Fruit fly (Drosophila melanogaster) whole organism, embryonic: Measurements from ENCODE around the gene CG33158.

Experiments
- Asciz ChIP-seq: fragments of 200-800 bp; sonication (Bioruptor generic); optimal IDR thresholded peaks from 2 replicates; lab custom pipeline; 2017; ENCODE audit warnings: missing biosample characterization, mild to moderate bottlenecking, missing genetic modification characterization, missing genetic modification reagents
- Awh ChIP-seq: fragments of 200-800 bp; sonication (Bioruptor generic); IDR thresholded peaks from 2 replicates; pipeline ENCODE4, ENCODE4 v1.3.6; 2022; ENCODE audit warnings: missing biosample characterization, missing genetic modification characterization
- CG3847 ChIP-seq: fragments of 200-800 bp; sonication (Bioruptor generic); IDR thresholded peaks from 2 replicates; pipeline ENCODE4 v1.3.6; 2022; ENCODE audit warnings: missing biosample characterization, missing genetic modification characterization
- Dll ChIP-seq: fragments of 200-800 bp; sonication (Bioruptor generic); IDR thresholded peaks from 4 replicates; pipeline ENCODE4 v1.3.6; 2022; ENCODE audit warnings: missing biosample characterization, missing genetic modification characterization; ENCODE audit not compliant: partially characterized antibody
- Fer2 ChIP-seq: fragments of 200-800 bp; sonication (Bioruptor generic); optimal IDR thresholded peaks from 2 replicates; lab custom pipeline; 2018; ENCODE audit warnings: missing biosample characterization, mild to moderate bottlenecking, missing genetic modification characterization, moderate library complexity
- abd-A ChIP-seq: fragments of 200-800 bp; sonication (Bioruptor generic); optimal IDR thresholded peaks from 3 replicates; lab custom pipeline; 2019; ENCODE audit warnings: missing biosample characterization, mild to moderate bottlenecking, missing genetic modification characterization, moderate library complexity
- dysf ChIP-seq: fragments of 200-800 bp; sonication (Bioruptor generic); IDR thresholded peaks from 3 replicates; pipeline ENCODE4 v1.3.6; 2022; ENCODE audit warnings: missing biosample characterization, missing genetic modification characterization
- lmd ChIP-seq: fragments of 200-800 bp; sonication (Bioruptor generic); IDR thresholded peaks from 2 replicates; pipeline ENCODE4 v1.3.6; 2022; ENCODE audit warnings: missing biosample characterization, missing genetic modification characterization
- sim ChIP-seq: fragments of 200-800 bp; sonication (Bioruptor generic); IDR thresholded peaks from 2 replicates; pipeline ENCODE4 v1.3.6; 2022; ENCODE audit warnings: missing biosample characterization, missing genetic modification characterization
- sug ChIP-seq: fragments of 200-800 bp; optimal IDR thresholded peaks from 2 replicates; lab custom pipeline; 2019; ENCODE audit warnings: missing biosample characterization, mild to moderate bottlenecking, missing genetic modification characterization, moderate library complexity

DNA sequence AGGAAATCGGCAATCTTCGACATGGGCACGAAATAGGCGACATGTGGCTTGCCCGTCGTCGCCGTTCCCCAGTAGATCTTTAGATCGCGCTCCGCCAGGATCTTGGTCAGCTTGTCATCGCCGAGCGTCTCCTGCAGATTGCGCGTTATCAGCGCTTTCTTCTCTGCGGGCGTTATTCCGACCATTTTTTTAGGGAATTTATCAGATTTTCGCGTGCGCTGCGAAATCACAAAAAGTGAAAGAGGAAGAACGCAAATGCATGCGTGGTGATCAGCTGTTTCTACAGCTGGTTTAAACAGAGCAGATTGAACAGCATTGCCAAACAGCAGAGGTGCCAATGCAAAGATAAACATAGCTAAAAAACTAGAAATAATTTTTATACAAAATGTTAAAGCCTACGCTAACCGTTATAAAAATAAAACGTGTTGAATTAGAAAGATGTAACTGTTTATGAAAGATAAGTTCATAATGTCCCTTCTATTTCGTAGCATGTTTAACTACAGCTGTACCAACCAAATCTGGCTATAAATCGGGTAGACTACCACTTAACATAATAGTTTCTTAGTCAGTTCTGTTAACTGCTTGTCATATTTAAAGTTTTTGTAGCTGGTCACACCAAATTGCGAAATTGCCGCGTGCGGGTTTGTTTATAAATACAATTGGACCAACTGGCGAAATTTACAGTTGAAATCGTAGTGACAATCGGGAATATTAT lies at the start of gene CG33158, which contains the start of gene TyrRS:
- TF ChIP-seq abd-A (no peak), Fer2 (tag; lab: Kevin White, UChicago) (no peak), sim (no peak), sug (tag; lab: Kevin White, UChicago) (no peak), Asciz (GFP tag; lab: Kevin White, UChicago) (no peak), CG3847 (no peak), dysf (no peak), Awh (GFP tag; lab: Robert Waterston, UW) (no peak), Dll (GFP tag; lab: Robert Waterston, UW) (no peak), lmd (GFP tag; lab: Robert Waterston, UW) (no peak)
